Worm (Caenorhabditis elegans): ENCODE results near the gene Y39F10A.6.

DNA sequence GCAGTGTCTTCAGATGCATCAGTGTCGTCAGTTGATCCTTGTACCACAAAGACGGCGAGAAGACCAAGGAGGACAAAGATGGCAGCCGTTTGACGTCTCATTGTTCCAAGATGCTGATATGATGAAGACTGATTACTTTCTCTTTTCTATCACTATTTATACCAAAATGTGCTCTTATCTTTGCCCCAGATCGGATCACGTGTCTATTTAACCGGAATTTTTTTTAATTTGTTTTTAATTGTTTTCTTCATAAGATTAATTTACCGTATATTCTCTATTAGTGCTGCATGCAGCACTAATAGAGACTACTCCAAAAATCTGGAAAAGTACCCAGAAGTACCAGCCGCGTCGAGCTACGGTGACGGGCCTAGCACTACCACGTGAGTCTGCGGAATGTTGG lies 31.3 kb upstream of the Y39F10A.6 start, which contains the start of gene msrp-3:
- TF ChIP-seq unc-130 (GFP tag; optimal IDR thresholded peaks at IDR 0.05), result no peak
- TF ChIP-seq daf-12 (tag; optimal IDR thresholded peaks at IDR 0.05), result no peak
- TF ChIP-seq ceh-82 (tag; optimal IDR thresholded peaks at IDR 0.05), result no peak
- no peak for TF ChIP-seq F26F4.8 (GFP tag; conservative IDR thresholded peaks at IDR 0.05)
- TF ChIP-seq nhr-77 (tag; optimal IDR thresholded peaks at IDR 0.05), result no peak
- TF ChIP-seq lsy-2 (tag; optimal IDR thresholded peaks at IDR 0.05), result no peak
- no peak for TF ChIP-seq lin-15B (tag; optimal IDR thresholded peaks at IDR 0.05)
- no peak for TF ChIP-seq snpc-4 (tag; optimal IDR thresholded peaks at IDR 0.05)
- TF ChIP-seq nhr-76 (tag; optimal IDR thresholded peaks at IDR 0.05), result no peak
- TF ChIP-seq egl-27 (tag; optimal IDR thresholded peaks at IDR 0.05), result no peak
- no peak for TF ChIP-seq unc-62 (GFP tag; optimal IDR thresholded peaks at IDR 0.05 in 1 of 2)
- no peak for TF ChIP-seq unc-62 (tag; optimal IDR thresholded peaks at IDR 0.05)
- TF ChIP-seq nhr-6 (tag; optimal IDR thresholded peaks at IDR 0.05), result no peak

Measured in whole organism, L4 larva.